Fruit fly (Drosophila melanogaster): ENCODE measurements around the gene stx.

Gene stx

dm6 chrX:10723488-10724254, 21.1 kb downstream of the stx start:
- no peak for TF ChIP-seq Pif1B (GFP tag; optimal IDR thresholded peaks at IDR 0.05)

- no peak for TF ChIP-seq Snoo (tag; optimal IDR thresholded peaks at IDR 0.05)
- no peak for TF ChIP-seq CG32121 (GFP tag; IDR thresholded peaks at IDR 0.05)
- TF ChIP-seq fd96Ca (GFP tag; IDR thresholded peaks at IDR 0.05): no peak
- peak; percentile 26 for TF ChIP-seq Pif1A (GFP tag; optimal IDR thresholded peaks at IDR 0.05)
- TF ChIP-seq CG8159 (tag; optimal IDR thresholded peaks at IDR 0.05): no peak
- no peak for TF ChIP-seq D1 (tag; optimal IDR thresholded peaks at IDR 0.05)
- TF ChIP-seq CG17806 (tag; optimal IDR thresholded peaks at IDR 0.05): peak; percentile 17
- TF ChIP-seq EcR (GFP tag; optimal IDR thresholded peaks at IDR 0.05): no peak
- TF ChIP-seq CG4496 (GFP tag; IDR thresholded peaks at IDR 0.05): no peak
- no peak for TF ChIP-seq rn (GFP tag; IDR thresholded peaks at IDR 0.05)
- no peak for TF ChIP-seq CG34367 (tag; optimal IDR thresholded peaks at IDR 0.05)
- no peak for TF ChIP-seq Pif1B (GFP tag; optimal IDR thresholded peaks at IDR 0.05)
- no peak for TF ChIP-seq CG13204 (GFP tag; optimal IDR thresholded peaks at IDR 0.05)
- TF ChIP-seq gl (tag; optimal IDR thresholded peaks at IDR 0.05): no peak
- no peak for TF ChIP-seq CG12605 (GFP tag; IDR thresholded peaks at IDR 0.05)
- peak; percentile 13 for TF ChIP-seq CG15710 (tag; optimal IDR thresholded peaks at IDR 0.05)
- no peak for TF ChIP-seq Ets98B (GFP tag; IDR thresholded peaks at IDR 0.05)
- no peak for TF ChIP-seq CG8301 (tag; optimal IDR thresholded peaks at IDR 0.05)
- no peak for TF ChIP-seq CG14655 (GFP tag; optimal IDR thresholded peaks at IDR 0.05)
- no peak for TF ChIP-seq CG10348 (GFP tag; IDR thresholded peaks at IDR 0.05)
- TF ChIP-seq CG9948 (tag; optimal IDR thresholded peaks at IDR 0.05): peak; percentile 5
Observed at dm6 chrX:10721901-10722479, 22.8 kb downstream of the stx start.

- TF ChIP-seq CG9948 (tag; optimal IDR thresholded peaks at IDR 0.05) (no peak), EcR (GFP tag; optimal IDR thresholded peaks at IDR 0.05) (no peak), CG10348 (GFP tag; IDR thresholded peaks at IDR 0.05) (no peak), CG32121 (GFP tag; IDR thresholded peaks at IDR 0.05) (no peak), Ets98B (GFP tag; IDR thresholded peaks at IDR 0.05) (no peak), Snoo (tag; optimal IDR thresholded peaks at IDR 0.05) (no peak), fd96Ca (GFP tag; IDR thresholded peaks at IDR 0.05) (no peak), CG8159 (tag; optimal IDR thresholded peaks at IDR 0.05) (no peak), CG13204 (GFP tag; optimal IDR thresholded peaks at IDR 0.05) (no peak), D1 (tag; optimal IDR thresholded peaks at IDR 0.05) (no peak), CG8301 (tag; optimal IDR thresholded peaks at IDR 0.05) (no peak), CG12605 (GFP tag; IDR thresholded peaks at IDR 0.05) (no peak), CG14655 (GFP tag; optimal IDR thresholded peaks at IDR 0.05) (no peak), CG17806 (tag; optimal IDR thresholded peaks at IDR 0.05) (no peak), gl (tag; optimal IDR thresholded peaks at IDR 0.05) (no peak), Pif1A (GFP tag; optimal IDR thresholded peaks at IDR 0.05) (no peak)
Observed at dm6 chrX:10719280-10719679, 25.5 kb downstream of the stx start.

dm6 chrX:10717869-10718268, 26.9 kb downstream of the stx start:
- TF ChIP-seq CG4496 (GFP tag; IDR thresholded peaks at IDR 0.05) (peak; percentile 70; the same call in 1 of the 3 replicates), CG12605 (GFP tag; IDR thresholded peaks at IDR 0.05) (no peak), Snoo (tag; optimal IDR thresholded peaks at IDR 0.05) (peak; percentile 36), CG17806 (tag; optimal IDR thresholded peaks at IDR 0.05) (peak; percentile 51), CG14655 (GFP tag; optimal IDR thresholded peaks at IDR 0.05) (no peak), Pif1B (GFP tag; optimal IDR thresholded peaks at IDR 0.05) (peak; percentile 35), gl (tag; optimal IDR thresholded peaks at IDR 0.05) (no peak), CG15710 (tag; optimal IDR thresholded peaks at IDR 0.05) (peak; percentile 49), Pif1A (GFP tag; optimal IDR thresholded peaks at IDR 0.05) (peak; percentile 14), Ets98B (GFP tag; IDR thresholded peaks at IDR 0.05) (peak; percentile 31; the same call in 1 of the 2 replicates), CG32121 (GFP tag; IDR thresholded peaks at IDR 0.05) (0 out of 2 replicates have a peak, but pooled peaks have one; percentile 32), CG10348 (GFP tag; IDR thresholded peaks at IDR 0.05) (no peak), CG8301 (tag; optimal IDR thresholded peaks at IDR 0.05) (no peak), fd96Ca (GFP tag; IDR thresholded peaks at IDR 0.05) (peak; percentile 53; the same call in 1 of the 3 replicates), CG8159 (tag; optimal IDR thresholded peaks at IDR 0.05) (peak; percentile 62), CG34367 (tag; optimal IDR thresholded peaks at IDR 0.05) (peak; percentile 23)

dm6 chrX:10697731-10698130, 47.0 kb downstream of the stx start:
- TF ChIP-seq CG8159 (tag; optimal IDR thresholded peaks at IDR 0.05) (peak; percentile 32), D1 (tag; optimal IDR thresholded peaks at IDR 0.05) (no peak), CG4496 (GFP tag; IDR thresholded peaks at IDR 0.05) (0 out of 3 replicates have a peak, but pooled peaks have one; percentile 32)

dm6 chrX:10673366-10673765, 71.4 kb downstream of the stx start, which contains the start of gene CG12637:
CG12637 (minus strand) TSS chrX:10673466.
- TF ChIP-seq Pif1A (GFP tag; optimal IDR thresholded peaks at IDR 0.05) (no peak), CG32121 (GFP tag; IDR thresholded peaks at IDR 0.05) (no peak), CG13204 (GFP tag; optimal IDR thresholded peaks at IDR 0.05) (no peak), Snoo (tag; optimal IDR thresholded peaks at IDR 0.05) (no peak), EcR (GFP tag; optimal IDR thresholded peaks at IDR 0.05) (no peak), Pif1B (GFP tag; optimal IDR thresholded peaks at IDR 0.05) (no peak), CG14655 (GFP tag; optimal IDR thresholded peaks at IDR 0.05) (no peak), rn (GFP tag; IDR thresholded peaks at IDR 0.05) (no peak), Ets98B (GFP tag; IDR thresholded peaks at IDR 0.05) (no peak), CG34367 (tag; optimal IDR thresholded peaks at IDR 0.05) (no peak), CG8301 (tag; optimal IDR thresholded peaks at IDR 0.05) (no peak), CG15710 (tag; optimal IDR thresholded peaks at IDR 0.05) (no peak), gl (tag; optimal IDR thresholded peaks at IDR 0.05) (no peak), CG4496 (GFP tag; IDR thresholded peaks at IDR 0.05) (no peak), CG10348 (GFP tag; IDR thresholded peaks at IDR 0.05) (no peak), CG9948 (tag; optimal IDR thresholded peaks at IDR 0.05) (no peak), D1 (tag; optimal IDR thresholded peaks at IDR 0.05) (no peak), CG12605 (GFP tag; IDR thresholded peaks at IDR 0.05) (no peak), fd96Ca (GFP tag; IDR thresholded peaks at IDR 0.05) (no peak)

Measured in whole organism, pupa.